Worm (Caenorhabditis elegans) whole organism, L2 larva: ENCODE results near the gene F10C2.4.

ENCODE experiments used
- C34F6.9 ChIP-seq: fragments of 150-350 bp; optimal IDR thresholded peaks from 2 replicates; lab custom pipeline; 2014; ENCODE audit warnings: missing biosample characterization, missing genetic modification characterization
- F13H6.1 ChIP-seq: sonication (generic microtip); optimal IDR thresholded peaks from 2 replicates; lab custom pipeline; 2016; ENCODE audit warnings: missing genetic modification characterization, missing compliant biosample characterization
- R02D3.7 ChIP-seq: fragments of 150-350 bp; optimal IDR thresholded peaks from 2 replicates; lab custom pipeline; 2014; ENCODE audit warnings: missing biosample characterization, missing genetic modification characterization
- Y55F3AM.14 ChIP-seq: fragments of 200-800 bp; sonication (Bioruptor generic); optimal IDR thresholded peaks from 2 replicates; lab custom pipeline; 2018; ENCODE audit warnings: mild to moderate bottlenecking, missing genetic modification characterization, missing compliant biosample characterization
- alr-1 ChIP-seq: fragments of 150-350 bp; optimal IDR thresholded peaks from 2 replicates; lab custom pipeline; 2014; ENCODE audit warnings: missing biosample characterization, missing genetic modification characterization
- aly-2 ChIP-seq: fragments of 150-350 bp; optimal IDR thresholded peaks from 2 replicates; lab custom pipeline; 2014; ENCODE audit warnings: missing biosample characterization, missing genetic modification characterization
- ama-1 ChIP-seq: fragments of 150-350 bp; optimal IDR thresholded peaks from 2 replicates; lab custom pipeline; 2018; ENCODE audit warnings: inconsistent platforms
- blmp-1 ChIP-seq: sonication (generic microtip); optimal IDR thresholded peaks from 2 replicates; lab custom pipeline; 2017; ENCODE audit warnings: missing genetic modification characterization, mild to moderate bottlenecking, missing compliant biosample characterization, antibody characterized with exemption, moderate library complexity; ENCODE audit not compliant: insufficient read depth
- ceh-82 ChIP-seq: fragments of 150-350 bp; optimal IDR thresholded peaks from 2 replicates; lab custom pipeline; 2014; ENCODE audit warnings: missing biosample characterization, missing genetic modification characterization
- crh-2 ChIP-seq: sonication (generic microtip); optimal IDR thresholded peaks from 2 replicates; lab custom pipeline; 2017; ENCODE audit warnings: missing biosample characterization, missing genetic modification characterization
- dmd-4 ChIP-seq: sonication (generic microtip); optimal IDR thresholded peaks from 2 replicates; lab custom pipeline; 2017; ENCODE audit warnings: missing biosample characterization, missing genetic modification characterization
- elt-3 ChIP-seq: sonication (generic microtip); optimal IDR thresholded peaks from 2 replicates; lab custom pipeline; 2017; ENCODE audit warnings: missing biosample characterization, missing genetic modification characterization
- fos-1 ChIP-seq: fragments of 150-350 bp; optimal IDR thresholded peaks from 2 replicates; lab custom pipeline; 2014; ENCODE audit warnings: missing biosample characterization, missing genetic modification characterization
- gmeb-1 ChIP-seq: fragments of 150-350 bp; optimal IDR thresholded peaks from 2 replicates; lab custom pipeline; 2014; ENCODE audit warnings: missing biosample characterization, missing genetic modification characterization
- lin-11 ChIP-seq: fragments of 150-350 bp; sonication (generic microtip); optimal IDR thresholded peaks from 2 replicates; lab custom pipeline; 2014; ENCODE audit warnings: missing biosample characterization, missing genetic modification characterization, inconsistent platforms, mixed read lengths
- lin-13 ChIP-seq: fragments of 150-350 bp; optimal IDR thresholded peaks from 2 replicates; lab custom pipeline; 2014; ENCODE audit warnings: missing biosample characterization, missing genetic modification reagents, missing genetic modification characterization
- lin-39 ChIP-seq: fragments of 150-350 bp; optimal IDR thresholded peaks from 2 replicates; lab custom pipeline; 2014; ENCODE audit warnings: missing biosample characterization, missing genetic modification reagents, missing genetic modification characterization
- mab-5 ChIP-seq: fragments of 150-350 bp; optimal IDR thresholded peaks from 2 replicates; lab custom pipeline; 2014; ENCODE audit warnings: missing biosample characterization, missing genetic modification characterization
- mbf-1 ChIP-seq: sonication (generic microtip); optimal IDR thresholded peaks from 2 replicates; lab custom pipeline; 2017; ENCODE audit warnings: missing biosample characterization, missing genetic modification characterization
- mdl-1 ChIP-seq, 2 experiments: fragments of 150-350 bp in 1 of 2; sonication (generic microtip) in 1 of 2; optimal IDR thresholded peaks; 2 replicates each; lab custom pipeline; 2017; ENCODE audit warnings: missing biosample characterization in 2 of 2, missing genetic modification characterization in 2 of 2
- nhr-12 ChIP-seq: fragments of 150-350 bp; optimal IDR thresholded peaks from 2 replicates; lab custom pipeline; 2014; ENCODE audit warnings: missing biosample characterization, missing genetic modification characterization
- nhr-129 ChIP-seq: fragments of 150-350 bp; optimal IDR thresholded peaks from 2 replicates; lab custom pipeline; 2014; ENCODE audit warnings: missing biosample characterization, missing genetic modification characterization
- nhr-21 ChIP-seq: fragments of 150-350 bp; optimal IDR thresholded peaks from 2 replicates; lab custom pipeline; 2014; ENCODE audit warnings: missing biosample characterization, missing genetic modification characterization
- nhr-237 ChIP-seq: fragments of 150-350 bp; optimal IDR thresholded peaks from 2 replicates; lab custom pipeline; 2014; ENCODE audit warnings: missing biosample characterization, missing genetic modification characterization
- nhr-25 ChIP-seq: fragments of 150-350 bp; sonication (generic microtip); optimal IDR thresholded peaks from 3 replicates; lab custom pipeline; 2014; ENCODE audit warnings: missing biosample characterization, missing genetic modification characterization
- nhr-77 ChIP-seq: fragments of 150-350 bp; optimal IDR thresholded peaks from 2 replicates; lab custom pipeline; 2014; ENCODE audit warnings: missing biosample characterization, missing genetic modification characterization
- peb-1 ChIP-seq: fragments of 150-350 bp; optimal IDR thresholded peaks from 2 replicates; lab custom pipeline; 2014; ENCODE audit warnings: missing biosample characterization, missing genetic modification characterization
- sem-4 ChIP-seq: fragments of 150-350 bp; optimal IDR thresholded peaks from 2 replicates; lab custom pipeline; 2014; ENCODE audit warnings: missing biosample characterization, missing genetic modification reagents, missing genetic modification characterization
- skn-1 ChIP-seq: sonication (generic microtip); optimal IDR thresholded peaks from 2 replicates; lab custom pipeline; 2017; ENCODE audit warnings: missing biosample characterization, missing genetic modification characterization
- sma-3 ChIP-seq: sonication (generic microtip); optimal IDR thresholded peaks from 2 replicates; lab custom pipeline; 2016; ENCODE audit warnings: missing genetic modification reagents, missing genetic modification characterization, missing compliant biosample characterization
- sma-9 ChIP-seq, 2 experiments: fragments of 150-350 bp in 1 of 2; sonication (generic microtip) in 1 of 2; optimal IDR thresholded peaks; 2 replicates each; lab custom pipeline; 2014 to 2016; ENCODE audit warnings: missing genetic modification characterization in 2 of 2, mild to moderate bottlenecking in 1 of 2, missing biosample characterization in 1 of 2, missing compliant biosample characterization in 1 of 2, missing genetic modification reagents in 1 of 2, moderate library complexity in 1 of 2
- unc-39 ChIP-seq: fragments of 150-350 bp; optimal IDR thresholded peaks from 2 replicates; lab custom pipeline; 2014; ENCODE audit warnings: missing biosample characterization, missing genetic modification characterization
- unc-55 ChIP-seq: fragments of 150-350 bp; sonication (generic microtip); optimal IDR thresholded peaks from 3 replicates; lab custom pipeline; 2014; ENCODE audit warnings: missing biosample characterization, missing genetic modification reagents, missing genetic modification characterization
- zag-1 ChIP-seq: fragments of 150-350 bp; optimal IDR thresholded peaks from 2 replicates; lab custom pipeline; 2014; ENCODE audit warnings: missing biosample characterization, missing genetic modification characterization
- ztf-4 ChIP-seq: fragments of 150-350 bp; optimal IDR thresholded peaks from 2 replicates; lab custom pipeline; 2014; ENCODE audit warnings: missing biosample characterization, missing genetic modification characterization

Gene F10C2.4

ce11 chrV:12070419-12070818 lies 29.1 kb downstream of the F10C2.4 start, which contains the start of gene kmo-1:
Gene kmo-1 (minus strand): TSS chrV:12070519.
- no peak for TF ChIP-seq nhr-129 (tag; lab: Kevin White, UChicago)
- TF ChIP-seq mdl-1 (tag; optimal IDR thresholded peaks at IDR 0.05; lab: Kevin White, UChicago) = no peak
- no peak for TF ChIP-seq nhr-77 (tag; lab: Kevin White, UChicago)
- TF ChIP-seq aly-2 (tag; lab: Kevin White, UChicago) = no peak
- TF ChIP-seq mbf-1 = no peak
- no peak for TF ChIP-seq zag-1 (tag; lab: Kevin White, UChicago)
- no peak for TF ChIP-seq nhr-237 (tag; lab: Kevin White, UChicago)
- no peak for TF ChIP-seq gmeb-1
- no peak for TF ChIP-seq skn-1 (tag; lab: Kevin White, UChicago)
- no peak for TF ChIP-seq F13H6.1 (tag; lab: Kevin White, UChicago)
- no peak for TF ChIP-seq elt-3 (tag; lab: Kevin White, UChicago)
- no peak for TF ChIP-seq ama-1
- no peak for TF ChIP-seq C34F6.9
- no peak for TF ChIP-seq lin-13 (GFP tag; lab: Kevin White, UChicago)
- no peak for TF ChIP-seq R02D3.7 (tag; lab: Kevin White, UChicago)
- TF ChIP-seq ztf-4 (tag; lab: Kevin White, UChicago) = no peak
- no peak for TF ChIP-seq unc-39 (tag; lab: Kevin White, UChicago)
- no peak for TF ChIP-seq peb-1 (tag; lab: Kevin White, UChicago)
- no peak for TF ChIP-seq unc-55 (GFP tag; lab: Kevin White, UChicago)
- TF ChIP-seq sma-3 = no peak

DNA sequence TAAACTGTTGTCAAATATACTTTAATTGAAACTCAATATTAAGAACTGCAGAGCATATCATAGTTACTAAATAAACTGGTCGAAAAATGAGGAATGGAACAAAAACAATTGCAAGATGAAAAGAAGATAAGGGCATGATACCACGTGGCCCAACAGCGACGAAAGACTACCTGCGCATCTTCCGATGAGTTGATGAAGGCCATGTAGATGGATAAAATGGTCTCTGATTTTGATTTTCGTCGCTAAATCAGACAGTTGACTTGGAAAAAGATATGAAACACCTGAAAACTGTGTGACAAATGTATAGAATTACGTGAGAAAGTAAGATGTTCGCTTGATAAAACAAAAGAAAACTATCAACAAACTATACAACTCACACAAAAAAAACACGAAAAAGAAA lies 30.1 kb downstream of the F10C2.4 start:
- TF ChIP-seq crh-2 (tag; lab: Kevin White, UChicago) (peak; percentile 43), fos-1 (tag; lab: Kevin White, UChicago) (peak; percentile 33), blmp-1 (tag; lab: Kevin White, UChicago) (peak; percentile 43), nhr-25 (peak; percentile 44), alr-1 (tag; lab: Kevin White, UChicago) (no peak), elt-3 (tag; lab: Kevin White, UChicago) (no peak), sem-4 (tag; lab: Kevin White, UChicago) (no peak), peb-1 (tag; lab: Kevin White, UChicago) (no peak), mab-5 (tag; lab: Kevin White, UChicago) (no peak), dmd-4 (tag; lab: Kevin White, UChicago) (no peak), sma-9 (GFP tag; optimal IDR thresholded peaks at IDR 0.05; lab: Kevin White, UChicago) (peak; percentile 60), sma-9 (tag; optimal IDR thresholded peaks at IDR 0.05; lab: Kevin White, UChicago) (no peak), lin-11 (tag; lab: Kevin White, UChicago) (no peak), Y55F3AM.14 (GFP tag; lab: Kevin White, UChicago) (no peak), gmeb-1 (no peak), sma-3 (peak; percentile 29), R02D3.7 (tag; lab: Kevin White, UChicago) (no peak), nhr-21 (peak; percentile 54), nhr-129 (tag; lab: Kevin White, UChicago) (peak; percentile 34), nhr-237 (tag; lab: Kevin White, UChicago) (no peak), mdl-1 (tag; optimal IDR thresholded peaks at IDR 0.05; lab: Kevin White, UChicago) (peak; percentile 27 to 34), aly-2 (tag; lab: Kevin White, UChicago) (no peak)

ce11 chrV:12074886-12075285 lies 33.5 kb downstream of the F10C2.4 start, which contains the start of gene R07B7.6:
Gene R07B7.6 (minus strand): TSS chrV:12074986.
- TF ChIP-seq aly-2 (tag; lab: Kevin White, UChicago) (no peak), ceh-82 (tag; lab: Kevin White, UChicago) (no peak), mab-5 (tag; lab: Kevin White, UChicago) (no peak), nhr-12 (tag; lab: Kevin White, UChicago) (no peak), zag-1 (tag; lab: Kevin White, UChicago) (no peak), lin-39 (tag; lab: Kevin White, UChicago) (no peak)
- TF ChIP-seq, all 48 proteins: peak for 0

DNA sequence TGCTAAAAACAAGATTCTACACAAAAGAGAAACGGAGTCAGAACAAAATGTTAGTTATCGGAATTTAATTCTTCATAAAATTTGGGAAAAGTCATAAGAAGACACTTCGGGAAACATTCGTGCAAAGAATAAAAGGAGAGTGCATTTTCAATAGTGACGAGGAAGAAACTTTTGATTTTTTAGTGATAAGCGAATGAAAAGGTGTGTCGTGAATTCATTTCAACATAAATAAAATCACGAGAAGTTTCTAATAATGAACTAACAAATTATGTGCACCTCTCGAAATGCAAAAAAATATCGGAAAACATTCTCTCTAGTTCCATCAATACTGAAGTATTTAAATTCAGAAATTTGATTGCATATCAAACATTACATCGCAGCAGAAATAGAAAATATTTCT lies 34.6 kb downstream of the F10C2.4 start:
- TF ChIP-seq fos-1 (tag; lab: Kevin White, UChicago) = peak; percentile 56
- TF ChIP-seq C34F6.9 = no peak
- peak; percentile 0 for TF ChIP-seq crh-2 (tag; lab: Kevin White, UChicago)
- peak; percentile 20 for TF ChIP-seq gmeb-1
- TF ChIP-seq skn-1 (tag; lab: Kevin White, UChicago) = peak; percentile 40
- no peak for TF ChIP-seq nhr-12 (tag; lab: Kevin White, UChicago)
